Fruit fly (Drosophila melanogaster) whole organism, prepupa: ENCODE results near the gene CG32354.

ENCODE experiments used
- Blimp-1 ChIP-seq: fragments of 200-800 bp; sonication (Bioruptor generic); optimal IDR thresholded peaks from 3 replicates; lab custom pipeline; 2017; ENCODE audit warnings: missing biosample characterization, missing genetic modification characterization, mild to moderate bottlenecking, moderate library complexity, missing genetic modification reagents
- CG10669 ChIP-seq: fragments of 200-800 bp; sonication (Bioruptor generic); optimal IDR thresholded peaks from 3 replicates; lab custom pipeline; 2018; ENCODE audit warnings: missing biosample characterization, mild to moderate bottlenecking, missing genetic modification characterization, moderate library complexity
- CG11294 ChIP-seq: fragments of 200-800 bp; sonication (Bioruptor generic); IDR thresholded peaks from 2 replicates; pipeline ENCODE4 v1.3.6; 2022; ENCODE audit warnings: missing biosample characterization, missing genetic modification characterization
- CG15336 ChIP-seq: fragments of 200-800 bp; sonication (Bioruptor generic); IDR thresholded peaks from 2 replicates; pipeline ENCODE4 v1.3.6; 2022; ENCODE audit warnings: missing biosample characterization, missing genetic modification characterization
- CG16779 ChIP-seq: fragments of 200-800 bp; sonication (Bioruptor generic); optimal IDR thresholded peaks from 3 replicates; lab custom pipeline; 2017; ENCODE audit warnings: missing biosample characterization, mild to moderate bottlenecking, missing genetic modification characterization
- CG31627 ChIP-seq: fragments of 200-800 bp; sonication (Bioruptor generic); optimal IDR thresholded peaks from 3 replicates; lab custom pipeline; 2016; ENCODE audit warnings: missing biosample characterization, missing genetic modification characterization
- CG34406 ChIP-seq: fragments of 200-800 bp; sonication (Bioruptor generic); optimal IDR thresholded peaks from 3 replicates; lab custom pipeline; 2016; ENCODE audit warnings: missing biosample characterization, missing genetic modification characterization
- CG3919 ChIP-seq: fragments of 200-800 bp; sonication (Bioruptor generic); optimal IDR thresholded peaks from 3 replicates; lab custom pipeline; 2016; ENCODE audit warnings: missing biosample characterization, missing genetic modification characterization
- CG4318 ChIP-seq: fragments of 200-800 bp; sonication (Bioruptor generic); optimal IDR thresholded peaks from 3 replicates; lab custom pipeline; 2017; ENCODE audit warnings: missing biosample characterization, mild to moderate bottlenecking, missing genetic modification characterization
- CG6792 ChIP-seq: fragments of 200-800 bp; sonication (Bioruptor generic); optimal IDR thresholded peaks from 3 replicates; lab custom pipeline; 2016; ENCODE audit warnings: missing biosample characterization, missing genetic modification characterization
- CG6854 ChIP-seq: fragments of 200-800 bp; sonication (Bioruptor generic); optimal IDR thresholded peaks from 2 replicates; lab custom pipeline; 2017; ENCODE audit warnings: missing biosample characterization, mild to moderate bottlenecking, missing genetic modification characterization
- CG8119 ChIP-seq: fragments of 200-800 bp; sonication (Bioruptor generic); IDR thresholded peaks from 3 replicates; pipeline ENCODE4 v1.3.6; 2022; ENCODE audit warnings: missing biosample characterization, missing genetic modification characterization
- Eip75B ChIP-seq: fragments of 200-800 bp; sonication (Bioruptor generic); optimal IDR thresholded peaks from 3 replicates; lab custom pipeline; 2016; ENCODE audit warnings: missing biosample characterization, missing genetic modification characterization
- Eip78C ChIP-seq: fragments of 200-800 bp; sonication (Bioruptor generic); peaks from one replicate; lab custom pipeline; 2016; ENCODE audit warnings: missing biosample characterization, missing genetic modification characterization
- Ets96B ChIP-seq: fragments of 200-800 bp; optimal IDR thresholded peaks from 2 replicates; lab custom pipeline; 2019; ENCODE audit warnings: missing biosample characterization, mild to moderate bottlenecking, missing genetic modification characterization, moderate library complexity
- Gug ChIP-seq: fragments of 200-800 bp; sonication (Bioruptor generic); IDR thresholded peaks from 2 replicates; pipeline ENCODE4 v1.3.6; 2022; ENCODE audit warnings: missing biosample characterization, missing genetic modification characterization
- Hr38 ChIP-seq: sonication (Bioruptor generic); optimal IDR thresholded peaks from 2 replicates; lab custom pipeline; 2016; ENCODE audit warnings: missing biosample characterization, missing genetic modification characterization
- Hr39 ChIP-seq: fragments of 200-800 bp; sonication (Bioruptor generic); optimal IDR thresholded peaks from 2 replicates; lab custom pipeline; 2016; ENCODE audit warnings: missing biosample characterization, missing genetic modification characterization
- Hr4 ChIP-seq: fragments of 200-800 bp; sonication (Bioruptor generic); optimal IDR thresholded peaks from 3 replicates; lab custom pipeline; 2016; ENCODE audit warnings: missing biosample characterization, missing genetic modification characterization
- Lpt ChIP-seq: fragments of 200-800 bp; sonication (Bioruptor generic); optimal IDR thresholded peaks from 3 replicates; lab custom pipeline; 2016; ENCODE audit warnings: missing biosample characterization, missing genetic modification characterization
- OdsH ChIP-seq: fragments of 200-800 bp; sonication (Bioruptor generic); optimal IDR thresholded peaks from 3 replicates; lab custom pipeline; 2016; ENCODE audit warnings: missing biosample characterization, missing genetic modification characterization
- Sox102F ChIP-seq: fragments of 200-800 bp; sonication (Bioruptor generic); optimal IDR thresholded peaks from 2 replicates; lab custom pipeline; 2016; ENCODE audit warnings: missing biosample characterization, mild to moderate bottlenecking, missing genetic modification characterization
- Sox14 ChIP-seq: fragments of 200-800 bp; sonication (Bioruptor generic); optimal IDR thresholded peaks from 3 replicates; lab custom pipeline; 2016; ENCODE audit warnings: missing biosample characterization, missing genetic modification characterization
- achi ChIP-seq: fragments of 200-800 bp; sonication (Bioruptor generic); optimal IDR thresholded peaks from 3 replicates; lab custom pipeline; 2016; ENCODE audit warnings: missing biosample characterization, missing genetic modification characterization
- acj6 ChIP-seq: fragments of 200-800 bp; sonication (Bioruptor generic); optimal IDR thresholded peaks from 3 replicates; lab custom pipeline; 2016; ENCODE audit warnings: missing biosample characterization, missing genetic modification characterization
- cyc ChIP-seq: fragments of 200-800 bp; sonication (Bioruptor generic); optimal IDR thresholded peaks from 3 replicates; lab custom pipeline; 2016; ENCODE audit warnings: missing biosample characterization, missing genetic modification characterization
- dac ChIP-seq: fragments of 200-800 bp; sonication (Bioruptor generic); optimal IDR thresholded peaks from 2 replicates; lab custom pipeline; 2017; ENCODE audit warnings: missing biosample characterization, mild to moderate bottlenecking, missing genetic modification characterization
- dsx ChIP-seq: fragments of 200-800 bp; optimal IDR thresholded peaks from 3 replicates; lab custom pipeline; 2019; ENCODE audit warnings: missing biosample characterization, mild to moderate bottlenecking, missing genetic modification characterization, moderate library complexity; ENCODE audit not compliant: poor library complexity, severe bottlenecking
- eg ChIP-seq: fragments of 200-800 bp; sonication (Bioruptor generic); IDR thresholded peaks from 3 replicates; pipeline ENCODE4 v1.3.6; 2022; ENCODE audit warnings: missing biosample characterization, missing genetic modification characterization
- fd59A ChIP-seq: fragments of 200-800 bp; sonication (Bioruptor generic); optimal IDR thresholded peaks from 2 replicates; lab custom pipeline; 2017; ENCODE audit warnings: missing biosample characterization, mild to moderate bottlenecking, missing genetic modification characterization, missing genetic modification reagents
- fd85E ChIP-seq: fragments of 200-800 bp; sonication (Bioruptor generic); optimal IDR thresholded peaks from 3 replicates; lab custom pipeline; 2016; ENCODE audit warnings: missing biosample characterization, missing genetic modification characterization
- fkh ChIP-seq: fragments of 200-800 bp; sonication (Bioruptor generic); optimal IDR thresholded peaks from 3 replicates; lab custom pipeline; 2017; ENCODE audit warnings: missing biosample characterization, mild to moderate bottlenecking, missing genetic modification characterization, moderate library complexity
- lz ChIP-seq: fragments of 200-800 bp; sonication (Bioruptor generic); optimal IDR thresholded peaks from 3 replicates; lab custom pipeline; 2016; ENCODE audit warnings: missing biosample characterization, missing genetic modification characterization
- net ChIP-seq: fragments of 200-800 bp; sonication (Bioruptor generic); optimal IDR thresholded peaks from 3 replicates; lab custom pipeline; 2016; ENCODE audit warnings: missing biosample characterization, missing genetic modification characterization
- pdm3 ChIP-seq: fragments of 200-800 bp; sonication (Bioruptor generic); optimal IDR thresholded peaks from 3 replicates; lab custom pipeline; 2016; ENCODE audit warnings: missing biosample characterization, missing genetic modification characterization
- salr ChIP-seq, 2 experiments: fragments of 200-800 bp; sonication (Bioruptor generic); optimal IDR thresholded peaks; 3 replicates each; lab custom pipeline; 2016 to 2018; ENCODE audit warnings: missing biosample characterization in 2 of 2, missing genetic modification characterization in 2 of 2, mild to moderate bottlenecking in 1 of 2
- ss ChIP-seq, 2 experiments: fragments of 200-800 bp; sonication (Bioruptor generic); optimal IDR thresholded peaks; 2 replicates in 1 of 2; 3 replicates in 1 of 2; lab custom pipeline; 2017 to 2018; ENCODE audit warnings: mild to moderate bottlenecking in 2 of 2, missing biosample characterization in 2 of 2, missing genetic modification characterization in 2 of 2, moderate library complexity in 1 of 2
- svp ChIP-seq: fragments of 200-800 bp; sonication (Bioruptor generic); peaks from one replicate; lab custom pipeline; 2016; ENCODE audit warnings: missing biosample characterization, missing genetic modification characterization
- topi ChIP-seq: fragments of 200-800 bp; sonication (Bioruptor generic); optimal IDR thresholded peaks from 3 replicates; lab custom pipeline; 2016; ENCODE audit warnings: missing biosample characterization, missing genetic modification characterization
- vri ChIP-seq: fragments of 200-800 bp; sonication (Bioruptor generic); optimal IDR thresholded peaks from 3 replicates; lab custom pipeline; 2016; ENCODE audit warnings: missing biosample characterization, mild to moderate bottlenecking, missing genetic modification characterization

CG32354 gene

DNA sequence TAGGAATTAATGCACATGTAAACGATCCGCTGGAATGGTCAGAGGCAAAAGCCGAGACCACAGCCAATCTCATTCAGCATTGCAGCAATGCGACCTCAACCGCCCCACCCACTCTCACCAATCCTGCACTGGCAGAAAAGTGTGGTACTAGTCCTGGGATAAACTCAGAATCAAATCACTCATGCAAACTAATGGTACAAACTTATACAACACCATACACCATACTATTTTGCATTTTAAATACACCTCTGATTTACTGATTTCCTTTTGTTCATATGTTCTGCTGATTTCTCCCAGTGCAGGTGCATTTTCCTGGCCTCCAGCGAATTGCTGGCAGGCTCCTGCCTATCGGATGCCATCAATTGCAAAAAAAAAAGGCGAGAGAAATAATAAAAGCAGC is 3.0 kb downstream of the CG32354 start (continued):
- TF ChIP-seq Blimp-1 (GFP tag; lab: Kevin White, UChicago) (no peak), Gug (GFP tag; lab: Robert Waterston, UW) (peak; percentile 97), fkh (GFP tag; lab: Kevin White, UChicago) (no peak), fd59A (GFP tag; lab: Kevin White, UChicago) (peak; percentile 55), net (GFP tag; lab: Kevin White, UChicago) (peak; percentile 81), CG3919 (GFP tag; lab: Kevin White, UChicago) (peak; percentile 82), CG4318 (GFP tag; lab: Kevin White, UChicago) (peak; percentile 89), CG8119 (GFP tag; lab: Robert Waterston, UW) (peak; percentile 93), Eip78C (peak; percentile 89), svp (no peak), Ets96B (tag; lab: Kevin White, UChicago) (peak; percentile 68), Sox102F (peak; percentile 12), pdm3 (GFP tag; lab: Kevin White, UChicago) (peak; percentile 78), eg (GFP tag; lab: Robert Waterston, UW) (peak; percentile 95), Eip75B (peak; percentile 79), salr (GFP tag; optimal IDR thresholded peaks at IDR 0.05; lab: Kevin White, UChicago) (peak; percentile 43 to 72), dac (GFP tag; lab: Kevin White, UChicago) (peak; percentile 90), CG16779 (peak; percentile 60), lz (GFP tag; lab: Kevin White, UChicago) (peak; percentile 64), topi (GFP tag; lab: Kevin White, UChicago) (peak; percentile 54), cyc (peak; percentile 29), dsx (GFP tag; lab: Kevin White, UChicago) (peak; percentile 55), CG10669 (GFP tag; lab: Kevin White, UChicago) (peak; percentile 54), Hr4 (GFP tag; lab: Kevin White, UChicago) (peak; percentile 95), CG34406 (GFP tag; lab: Kevin White, UChicago) (peak; percentile 49), acj6 (GFP tag; lab: Kevin White, UChicago) (peak; percentile 73), achi (peak; percentile 82), Lpt (peak; percentile 88), Sox14 (GFP tag; lab: Kevin White, UChicago) (peak; percentile 82), OdsH (GFP tag; lab: Kevin White, UChicago) (peak; percentile 82), fd85E (no peak), vri (GFP tag; lab: Kevin White, UChicago) (no peak), Hr39 (GFP tag; lab: Kevin White, UChicago) (peak; percentile 40), Hr38 (GFP tag; lab: Kevin White, UChicago) (peak; percentile 52), CG15336 (GFP tag; lab: Robert Waterston, UW) (peak; percentile 92), CG31627 (GFP tag; lab: Kevin White, UChicago) (peak; percentile 33)

DNA sequence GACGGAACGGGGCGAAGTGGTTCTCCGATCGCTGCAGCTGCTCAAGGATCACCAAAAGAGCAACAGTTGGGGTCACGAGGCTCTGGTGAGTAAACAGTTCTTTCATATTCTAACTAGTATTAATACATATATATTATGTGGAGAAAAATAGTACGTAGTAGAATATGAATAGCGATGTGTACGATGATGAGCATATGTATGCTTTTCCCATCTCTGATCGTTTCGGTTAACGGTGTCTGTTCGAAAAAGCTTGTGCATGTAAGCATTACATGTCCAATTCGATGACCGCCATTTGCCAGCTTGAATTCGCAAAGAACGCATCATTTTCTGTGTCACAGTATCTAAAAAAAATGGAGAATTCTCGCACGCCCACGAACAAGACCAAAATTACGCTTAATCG is 9.3 kb downstream of the CG32354 start, which contains the start of the genes Oseg1 and mtrm:
Oseg1 (minus strand) TSS at position 101 of the 400 bp plus-strand sequence.
mtrm (plus strand) TSS at position 288 of the 400 bp plus-strand sequence.
- TF ChIP-seq CG34406 (GFP tag; lab: Kevin White, UChicago) (no peak), Lpt (no peak), CG6854 (GFP tag; lab: Kevin White, UChicago) (no peak), CG11294 (GFP tag; lab: Robert Waterston, UW) (no peak), pdm3 (GFP tag; lab: Kevin White, UChicago) (no peak), ss (GFP tag; optimal IDR thresholded peaks at IDR 0.05; lab: Kevin White, UChicago) (no peak), salr (GFP tag; optimal IDR thresholded peaks at IDR 0.05; lab: Kevin White, UChicago) (no peak), CG6792 (no peak)
